Worm (Caenorhabditis elegans): ENCODE results near the gene test-1.

Gene test-1

DNA sequence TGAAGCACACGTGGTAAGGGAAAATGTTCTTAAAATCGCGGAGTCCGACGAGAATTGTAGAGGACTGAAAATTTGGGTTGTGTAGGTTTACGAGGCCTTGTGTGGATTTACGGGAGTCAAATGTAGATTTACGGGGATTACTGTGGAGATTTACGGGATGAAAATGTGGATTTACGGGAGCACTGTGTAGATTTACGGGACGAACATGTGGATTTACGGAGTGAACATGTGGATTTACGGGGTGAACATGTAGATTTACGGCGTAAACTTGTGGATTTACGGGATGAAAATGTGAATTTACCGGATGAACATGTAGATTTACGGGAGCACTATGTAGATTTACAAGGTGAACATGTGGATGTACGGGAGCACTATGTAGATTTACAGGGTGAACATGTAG, 19.5 kb downstream of the test-1 start:
- TF ChIP-seq ceh-16 (tag; optimal IDR thresholded peaks at IDR 0.05) (no peak), elt-2 (tag; optimal IDR thresholded peaks at IDR 0.05) (no peak), nhr-67 (tag; optimal IDR thresholded peaks at IDR 0.05) (no peak), elt-3 (tag; optimal IDR thresholded peaks at IDR 0.05) (no peak), nhr-11 (tag; optimal IDR thresholded peaks at IDR 0.05) (no peak), lin-39 (tag; optimal IDR thresholded peaks at IDR 0.05) (no peak), nhr-237 (tag; optimal IDR thresholded peaks at IDR 0.05) (no peak), snpc-4 (tag; optimal IDR thresholded peaks at IDR 0.05) (no peak), pha-4 (tag; optimal IDR thresholded peaks at IDR 0.05) (no peak), ceh-28 (tag; optimal IDR thresholded peaks at IDR 0.05) (no peak), zag-1 (tag; optimal IDR thresholded peaks at IDR 0.05) (no peak), ztf-4 (tag; optimal IDR thresholded peaks at IDR 0.05) (no peak), lsy-12 (tag; optimal IDR thresholded peaks at IDR 0.05) (no peak), nhr-23 (tag; optimal IDR thresholded peaks at IDR 0.05) (no peak), ztf-11 (tag; optimal IDR thresholded peaks at IDR 0.05) (no peak), nhr-77 (tag; optimal IDR thresholded peaks at IDR 0.05) (no peak), aly-2 (tag; optimal IDR thresholded peaks at IDR 0.05) (no peak), nhr-12 (tag; optimal IDR thresholded peaks at IDR 0.05) (no peak)

DNA sequence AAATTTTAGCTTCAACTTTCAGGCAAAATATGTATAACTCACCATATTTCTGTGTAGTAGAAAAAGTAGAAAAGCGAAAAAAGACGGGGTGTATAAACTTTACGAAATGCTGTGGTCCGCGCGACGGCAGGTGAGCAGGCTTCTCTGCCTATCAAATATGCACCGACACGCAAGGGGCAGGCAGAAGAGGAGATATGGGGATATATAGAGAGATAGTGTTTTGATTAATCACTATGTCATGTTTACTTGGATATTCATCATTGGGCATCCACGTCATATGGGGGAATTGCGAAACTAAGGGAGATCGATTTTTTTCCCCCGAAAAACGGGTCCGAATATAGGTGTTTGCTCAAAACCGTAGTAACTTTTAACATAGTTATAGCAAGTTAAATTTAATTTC, 22.3 kb downstream of the test-1 start, which contains the start of gene gcy-37:
gcy-37 (minus strand) TSS at position 101 of the 400 bp plus-strand sequence.
- TF ChIP-seq unc-62 (GFP tag; optimal IDR thresholded peaks at IDR 0.05) (no peak), fkh-10 (GFP tag; optimal IDR thresholded peaks at IDR 0.05) (no peak), ceh-28 (tag; optimal IDR thresholded peaks at IDR 0.05) (no peak), elt-3 (tag; optimal IDR thresholded peaks at IDR 0.05) (no peak), nhr-25 (tag; optimal IDR thresholded peaks at IDR 0.05) (no peak), nhr-12 (tag; optimal IDR thresholded peaks at IDR 0.05) (no peak), mdl-1 (tag; optimal IDR thresholded peaks at IDR 0.05) (no peak), lin-15B (tag; optimal IDR thresholded peaks at IDR 0.05) (no peak), jun-1 (tag; optimal IDR thresholded peaks at IDR 0.05) (no peak), hmg-11 (tag; optimal IDR thresholded peaks at IDR 0.05) (no peak), nhr-76 (tag; optimal IDR thresholded peaks at IDR 0.05) (no peak), nhr-237 (tag; optimal IDR thresholded peaks at IDR 0.05) (no peak), eor-1 (tag; optimal IDR thresholded peaks at IDR 0.05) (no peak), ceh-9 (tag; optimal IDR thresholded peaks at IDR 0.05) (no peak), nhr-43 (tag; optimal IDR thresholded peaks at IDR 0.05; ENCODE audit: poor library complexity, severe bottlenecking) (no peak), elt-1 (tag; optimal IDR thresholded peaks at IDR 0.05) (no peak), mml-1 (tag; optimal IDR thresholded peaks at IDR 0.05) (no peak), ztf-4 (tag; optimal IDR thresholded peaks at IDR 0.05) (no peak), ama-1 (optimal IDR thresholded peaks at IDR 0.05) (no peak)

DNA sequence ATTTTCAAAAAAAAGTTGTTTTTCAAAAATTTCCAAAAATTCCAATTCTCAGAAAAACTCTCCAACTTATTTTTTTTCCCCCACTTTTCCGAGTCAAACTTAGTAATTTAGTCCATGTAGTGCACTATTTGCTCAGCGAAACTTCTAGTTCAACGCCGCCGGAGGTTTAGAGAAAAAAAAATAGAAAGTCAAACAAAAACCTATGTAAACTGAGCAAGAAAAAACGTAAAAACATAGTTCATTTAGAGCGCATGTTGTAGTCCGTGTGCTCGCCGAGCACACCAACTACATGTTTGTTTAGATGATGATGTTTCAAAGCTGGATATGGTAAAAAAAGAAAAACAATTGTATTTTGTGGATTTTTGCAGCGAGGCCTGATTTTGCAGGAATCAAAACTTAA, 25.5 kb downstream of the test-1 start:
- TF ChIP-seq pha-4 (tag; optimal IDR thresholded peaks at IDR 0.05) = peak; percentile 92
- TF ChIP-seq nhr-23 (tag; optimal IDR thresholded peaks at IDR 0.05) = no peak

DNA sequence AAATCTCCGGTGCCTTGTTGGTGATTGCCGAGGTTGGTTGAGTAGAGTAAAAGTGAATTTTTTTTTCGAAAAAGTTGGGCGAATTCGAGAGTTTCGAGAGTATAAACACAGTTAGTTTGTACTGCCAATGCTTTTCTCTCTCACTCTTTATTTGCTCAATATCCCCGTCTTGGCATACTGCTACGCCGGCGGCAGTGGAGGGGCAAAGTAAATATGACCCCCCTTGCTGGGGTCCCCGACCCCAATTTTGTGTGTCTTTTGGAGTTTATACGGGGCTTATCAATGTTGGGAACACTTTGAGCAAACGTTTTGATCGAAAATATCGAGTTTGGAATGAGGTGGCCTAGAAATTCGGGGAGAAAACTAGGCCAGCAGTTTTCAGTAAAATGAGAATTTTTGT, 31.8 kb downstream of the test-1 start, which contains the start of gene C54E4.4:
C54E4.4 (minus strand) TSS at position 101 of the 400 bp plus-strand sequence.
- TF ChIP-seq unc-39 (tag; optimal IDR thresholded peaks at IDR 0.05) = no peak
- no peak for TF ChIP-seq elt-2 (tag; optimal IDR thresholded peaks at IDR 0.05)
- peak; percentile 87 for TF ChIP-seq pha-4 (tag; optimal IDR thresholded peaks at IDR 0.05)

DNA sequence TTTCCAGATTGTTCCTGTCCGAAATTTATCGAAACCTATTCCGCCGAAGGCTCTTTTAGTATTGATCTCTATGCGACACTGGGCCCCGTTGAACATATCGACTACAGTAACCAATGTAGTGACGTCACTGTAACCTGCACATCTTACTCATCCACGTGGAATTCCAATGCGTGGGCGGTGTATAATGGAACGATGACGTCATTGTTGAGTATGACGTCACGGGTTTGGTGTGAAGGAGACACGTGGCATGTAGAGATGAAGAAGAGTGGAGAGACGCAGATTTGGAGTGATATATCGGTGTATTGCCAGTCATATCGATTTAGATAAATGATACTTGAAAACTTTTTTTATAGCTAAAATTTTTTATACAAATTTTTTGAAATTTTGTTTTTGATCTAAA, 33.6 kb downstream of the test-1 start:
- no peak for TF ChIP-seq ceh-16 (tag; optimal IDR thresholded peaks at IDR 0.05)
- TF ChIP-seq aly-2 (tag; optimal IDR thresholded peaks at IDR 0.05) = no peak
- no peak for TF ChIP-seq nhr-76 (tag; optimal IDR thresholded peaks at IDR 0.05)
- TF ChIP-seq ZK546.5 (tag; optimal IDR thresholded peaks at IDR 0.05) = no peak
- no peak for TF ChIP-seq nhr-28 (tag; optimal IDR thresholded peaks at IDR 0.05)
- no peak for TF ChIP-seq fkh-2 (tag; optimal IDR thresholded peaks at IDR 0.05)
- no peak for TF ChIP-seq pqm-1 (tag; optimal IDR thresholded peaks at IDR 0.05)
- TF ChIP-seq ztf-11 (tag; optimal IDR thresholded peaks at IDR 0.05) = no peak
- no peak for TF ChIP-seq nhr-67 (tag; optimal IDR thresholded peaks at IDR 0.05)
- TF ChIP-seq lin-39 (tag; optimal IDR thresholded peaks at IDR 0.05) = no peak
- TF ChIP-seq nhr-237 (tag; optimal IDR thresholded peaks at IDR 0.05) = no peak
